Worm (Caenorhabditis elegans): ENCODE results near the gene F45E4.5.

Gene F45E4.5

DNA sequence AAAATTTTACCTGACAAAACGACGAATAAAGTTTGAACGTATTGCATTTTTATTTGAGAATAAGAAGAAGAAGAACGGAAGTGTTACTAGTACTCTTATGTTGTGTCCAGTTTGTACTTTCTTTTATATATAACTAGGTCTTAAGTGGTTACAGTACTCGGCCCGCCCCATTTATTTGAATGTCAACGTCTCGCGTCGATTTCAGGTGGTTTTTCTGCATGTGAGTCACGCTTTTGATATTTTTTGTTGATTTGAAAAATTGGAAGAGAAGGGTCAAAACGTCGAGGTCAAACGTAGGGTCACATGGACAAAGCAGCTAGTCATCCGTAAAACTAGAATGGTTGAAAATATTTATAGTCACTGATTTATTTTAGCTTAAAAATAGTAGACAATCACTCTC is at the start of gene F45E4.5:
Gene F45E4.5 (minus strand): TSS at position 101 of the 400 bp plus-strand sequence.
- no peak for TF ChIP-seq W03F9.2 (tag; optimal IDR thresholded peaks at IDR 0.05)
- no peak for TF ChIP-seq him-1 (tag; optimal IDR thresholded peaks at IDR 0.05)
- no peak for TF ChIP-seq dao-5 (tag; optimal IDR thresholded peaks at IDR 0.05)

ce11 chrIV:7674874-7675273 is 46.0 kb upstream of the F45E4.5 start, which contains the start of gene itr-1:
TSS of gene itr-1 (plus strand) at chrIV:7675174.
- no peak for TF ChIP-seq dao-5 (tag; optimal IDR thresholded peaks at IDR 0.05)
- TF ChIP-seq him-1 (tag; optimal IDR thresholded peaks at IDR 0.05) = no peak
- no peak for TF ChIP-seq W03F9.2 (tag; optimal IDR thresholded peaks at IDR 0.05)

DNA sequence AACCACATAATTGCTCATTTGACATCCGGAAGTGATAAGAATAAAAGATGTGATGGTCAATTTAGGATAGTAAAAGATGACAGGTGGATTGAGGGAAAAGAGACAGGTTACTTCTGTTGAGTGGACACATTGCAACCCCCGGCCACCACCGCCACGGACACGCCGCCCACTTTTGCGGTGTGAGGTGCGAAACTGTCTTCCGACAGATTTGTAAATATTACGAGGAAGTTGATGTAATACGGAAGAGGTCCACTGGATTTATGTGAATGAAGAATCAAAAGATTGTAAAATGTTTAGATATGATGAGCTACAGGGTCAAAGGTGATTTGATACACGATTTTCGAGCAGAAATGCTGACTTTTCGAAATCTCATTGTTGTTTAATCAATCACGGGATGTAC is 44.0 kb upstream of the F45E4.5 start, which contains the start of gene C08G9.2:
Gene C08G9.2 (minus strand): TSS at position 101 of the 400 bp plus-strand sequence.
- TF ChIP-seq W03F9.2 (tag; optimal IDR thresholded peaks at IDR 0.05) (no peak), dao-5 (tag; optimal IDR thresholded peaks at IDR 0.05) (no peak), him-1 (tag; optimal IDR thresholded peaks at IDR 0.05) (no peak)

DNA sequence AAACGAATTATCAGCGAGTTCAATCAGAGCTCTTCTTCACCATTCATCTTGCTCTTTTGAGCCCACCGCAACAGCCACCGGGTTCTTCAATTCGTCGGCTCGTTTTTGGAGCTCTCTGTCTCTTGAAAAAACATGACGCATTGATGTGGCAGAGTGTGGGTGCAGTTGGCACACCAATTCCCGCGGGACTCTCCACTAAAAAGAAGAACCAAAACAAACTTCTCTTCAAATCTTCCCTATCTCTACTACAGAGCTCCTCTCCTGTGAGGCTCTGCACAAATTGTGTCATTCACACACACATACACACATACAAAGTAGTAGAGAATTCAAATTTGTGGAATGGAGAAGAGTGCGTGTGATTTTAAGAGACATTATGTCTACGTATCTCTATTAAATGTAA is 34.2 kb upstream of the F45E4.5 start:
- TF ChIP-seq him-1 (tag; optimal IDR thresholded peaks at IDR 0.05) (peak; percentile 43), dao-5 (tag; optimal IDR thresholded peaks at IDR 0.05) (no peak), W03F9.2 (tag; optimal IDR thresholded peaks at IDR 0.05) (no peak)

DNA sequence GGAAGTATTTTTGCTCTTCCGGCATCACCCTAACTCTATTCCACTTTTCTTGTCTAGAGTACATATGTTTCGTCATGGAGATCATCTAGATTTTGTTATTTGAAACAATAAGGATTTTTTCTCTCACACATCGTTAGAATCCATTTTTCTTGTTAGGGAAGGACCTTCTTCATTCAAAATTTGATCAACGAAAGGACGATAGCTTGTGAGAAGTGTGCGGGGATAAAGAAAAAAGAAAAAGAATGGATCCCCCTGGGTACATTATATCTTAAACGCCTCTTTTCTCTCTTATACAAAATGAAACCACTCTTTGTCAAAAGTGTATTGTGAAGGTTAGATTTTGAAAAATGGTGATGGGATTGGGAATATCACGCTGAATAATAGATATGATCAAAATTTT is 32.7 kb upstream of the F45E4.5 start:
- TF ChIP-seq him-1 (tag; optimal IDR thresholded peaks at IDR 0.05) = no peak
- TF ChIP-seq dao-5 (tag; optimal IDR thresholded peaks at IDR 0.05) = no peak
- no peak for TF ChIP-seq W03F9.2 (tag; optimal IDR thresholded peaks at IDR 0.05)

ce11 chrIV:7659481-7659880 is 30.6 kb upstream of the F45E4.5 start:
- TF ChIP-seq dao-5 (tag; optimal IDR thresholded peaks at IDR 0.05) = no peak
- no peak for TF ChIP-seq W03F9.2 (tag; optimal IDR thresholded peaks at IDR 0.05)
- TF ChIP-seq him-1 (tag; optimal IDR thresholded peaks at IDR 0.05) = no peak

ce11 chrIV:7658589-7658988 is 29.7 kb upstream of the F45E4.5 start, which contains the start of gene C08G9.1:
TSS of gene C08G9.1 (plus strand) at chrIV:7658763.
- no peak for TF ChIP-seq dao-5 (tag; optimal IDR thresholded peaks at IDR 0.05)
- TF ChIP-seq him-1 (tag; optimal IDR thresholded peaks at IDR 0.05) = no peak
- TF ChIP-seq W03F9.2 (tag; optimal IDR thresholded peaks at IDR 0.05) = no peak

ce11 chrIV:7654212-7654778 is 25.5 kb upstream of the F45E4.5 start, which contains the start of gene nrde-4:
TSS of gene nrde-4 (minus strand) at chrIV:7654262.
- TF ChIP-seq W03F9.2 (tag; optimal IDR thresholded peaks at IDR 0.05) = peak; percentile 70
- TF ChIP-seq him-1 (tag; optimal IDR thresholded peaks at IDR 0.05) = no peak

- TF ChIP-seq him-1 (tag; optimal IDR thresholded peaks at IDR 0.05) (no peak), dao-5 (tag; optimal IDR thresholded peaks at IDR 0.05) (no peak), W03F9.2 (tag; optimal IDR thresholded peaks at IDR 0.05) (no peak)
These were observed 24.4 kb upstream of the F45E4.5 start for ce11 chrIV:7653198-7653597.

ce11 chrIV:7651120-7651519 is 22.3 kb upstream of the F45E4.5 start, which contains the start of gene cima-1:
TSS of gene cima-1 (plus strand) at chrIV:7651459.
- TF ChIP-seq W03F9.2 (tag; optimal IDR thresholded peaks at IDR 0.05) (no peak), dao-5 (tag; optimal IDR thresholded peaks at IDR 0.05) (no peak), him-1 (tag; optimal IDR thresholded peaks at IDR 0.05) (no peak)

- TF ChIP-seq him-1 (tag; optimal IDR thresholded peaks at IDR 0.05) (no peak), dao-5 (tag; optimal IDR thresholded peaks at IDR 0.05) (no peak), W03F9.2 (tag; optimal IDR thresholded peaks at IDR 0.05) (no peak)
These were observed 21.6 kb upstream of the F45E4.5 start for ce11 chrIV:7650433-7650832.

- no peak for TF ChIP-seq him-1 (tag; optimal IDR thresholded peaks at IDR 0.05)
These were observed 18.0 kb upstream of the F45E4.5 start for ce11 chrIV:7646861-7647260.

- TF ChIP-seq him-1 (tag; optimal IDR thresholded peaks at IDR 0.05) (no peak), dao-5 (tag; optimal IDR thresholded peaks at IDR 0.05) (no peak), W03F9.2 (tag; optimal IDR thresholded peaks at IDR 0.05) (no peak)
These were observed 17.3 kb upstream of the F45E4.5 start, which contains the start of gene hmg-5 for ce11 chrIV:7646119-7646518. TSS of gene hmg-5 (minus strand) at chrIV:7646219.

DNA sequence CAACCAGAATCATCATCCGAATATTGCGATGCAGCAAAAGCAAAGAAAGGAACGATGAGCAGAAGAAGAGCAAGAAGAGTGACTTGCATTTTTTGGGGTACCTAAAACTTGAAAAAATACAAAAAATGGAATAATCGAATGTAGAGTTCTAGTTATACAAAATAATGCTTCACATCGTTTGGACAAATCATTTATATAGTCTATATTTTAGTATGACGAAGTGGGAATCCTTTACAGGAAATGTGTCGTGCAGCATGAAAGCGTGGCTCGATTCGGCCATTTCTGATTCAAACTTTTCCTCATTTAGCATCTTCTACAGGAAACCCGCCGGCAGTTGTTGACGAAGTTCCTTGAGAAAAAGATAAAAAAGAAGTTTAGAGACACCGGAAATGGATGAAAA is 14.1 kb upstream of the F45E4.5 start, which contains the start of gene nlp-20:
Gene nlp-20 (minus strand): TSS at position 101 of the 400 bp plus-strand sequence.
- TF ChIP-seq him-1 (tag; optimal IDR thresholded peaks at IDR 0.05) (no peak), dao-5 (tag; optimal IDR thresholded peaks at IDR 0.05) (no peak), W03F9.2 (tag; optimal IDR thresholded peaks at IDR 0.05) (no peak)

DNA sequence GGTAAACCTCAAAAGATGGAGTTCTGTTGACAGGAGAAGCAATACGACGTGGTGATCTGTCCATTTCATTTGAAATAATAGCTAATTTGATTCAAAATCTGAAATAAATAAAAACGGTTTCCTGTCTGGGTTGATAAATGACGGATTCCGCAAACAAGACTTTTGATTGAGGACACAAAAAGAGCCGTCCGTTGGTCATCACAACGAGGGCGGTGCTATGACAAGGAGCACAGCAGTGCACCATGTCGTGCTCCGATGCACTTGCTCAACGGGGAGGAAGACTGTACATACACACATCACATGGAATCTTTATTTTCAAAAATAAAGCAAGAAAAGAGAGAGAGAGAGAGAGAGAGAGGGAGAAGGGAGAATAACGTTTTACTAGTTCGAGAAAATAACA is 12.9 kb upstream of the F45E4.5 start, which contains the start of gene nep-16:
Gene nep-16 (minus strand): TSS at position 101 of the 400 bp plus-strand sequence.
- no peak for TF ChIP-seq dao-5 (tag; optimal IDR thresholded peaks at IDR 0.05)
- TF ChIP-seq W03F9.2 (tag; optimal IDR thresholded peaks at IDR 0.05) = no peak
- no peak for TF ChIP-seq him-1 (tag; optimal IDR thresholded peaks at IDR 0.05)
